Worm (Caenorhabditis elegans) whole organism, L3 larva: ENCODE data around the gene cutl-15.

Experiments used
- ceh-82 ChIP-seq: fragments of 150-350 bp; optimal IDR thresholded peaks from 2 replicates; lab custom pipeline; 2014; ENCODE audit warnings: missing biosample characterization, missing genetic modification characterization
- elt-2 ChIP-seq: sonication (generic microtip); optimal IDR thresholded peaks from 2 replicates; lab custom pipeline; 2016; ENCODE audit warnings: missing genetic modification reagents, mild to moderate bottlenecking, missing genetic modification characterization, missing compliant biosample characterization
- elt-3 ChIP-seq, 3 experiments: fragments of 150-350 bp in 1 of 3; sonication (generic microtip) in 2 of 3; optimal IDR thresholded peaks; 2 replicates in 2 of 3; 4 replicates in 1 of 3; lab custom pipeline; 2014 to 2017; ENCODE audit warnings: missing biosample characterization in 3 of 3, missing genetic modification characterization in 3 of 3
- fkh-10 ChIP-seq: sonication (generic microtip); optimal IDR thresholded peaks from 2 replicates; lab custom pipeline; 2017; ENCODE audit warnings: missing biosample characterization, missing genetic modification reagents, missing genetic modification characterization
- fkh-2 ChIP-seq: fragments of 150-350 bp; optimal IDR thresholded peaks from 2 replicates; lab custom pipeline; 2014; ENCODE audit warnings: missing biosample characterization, missing genetic modification reagents, missing genetic modification characterization
- fos-1 ChIP-seq: fragments of 150-350 bp; optimal IDR thresholded peaks from 2 replicates; lab custom pipeline; 2014; ENCODE audit warnings: missing biosample characterization, missing genetic modification characterization
- lin-15B ChIP-seq: fragments of 150-350 bp; optimal IDR thresholded peaks from 2 replicates; lab custom pipeline; 2014; ENCODE audit warnings: missing biosample characterization, missing genetic modification characterization
- unc-39 ChIP-seq: sonication (generic microtip); optimal IDR thresholded peaks from 4 replicates; lab custom pipeline; 2017; ENCODE audit warnings: missing biosample characterization, missing genetic modification characterization
- ztf-4 ChIP-seq: fragments of 150-350 bp; optimal IDR thresholded peaks from 2 replicates; lab custom pipeline; 2014; ENCODE audit warnings: missing biosample characterization, missing genetic modification characterization

The cutl-15 gene

ce11 chrII:8895398-8895797 lies 52.1 kb downstream of the cutl-15 start:
- no peak for TF ChIP-seq elt-3 (tag; optimal IDR thresholded peaks at IDR 0.05; lab: Kevin White, UChicago)
- TF ChIP-seq fkh-2 (tag; lab: Kevin White, UChicago): no peak
- TF ChIP-seq ceh-82: no peak
- no peak for TF ChIP-seq unc-39 (tag; lab: Kevin White, UChicago)
- TF ChIP-seq lin-15B (tag; lab: Kevin White, UChicago): no peak
- no peak for TF ChIP-seq elt-2 (tag; lab: Kevin White, UChicago)
- no peak for TF ChIP-seq fkh-10 (GFP tag; lab: Kevin White, UChicago)
- TF ChIP-seq ztf-4: no peak
- TF ChIP-seq fos-1 (tag; lab: Kevin White, UChicago): no peak
